Worm (Caenorhabditis elegans) whole organism, L4/young adult: ENCODE data around the gene sap-49.

ENCODE experiments used
- W03F9.2 ChIP-seq: fragments of 150-350 bp; optimal IDR thresholded peaks from 2 replicates; lab custom pipeline; 2014; ENCODE audit warnings: missing biosample characterization, missing genetic modification characterization
- dao-5 ChIP-seq: sonication (generic microtip); optimal IDR thresholded peaks from 2 replicates; lab custom pipeline; 2016; ENCODE audit warnings: missing genotype, missing genetic modification characterization, moderate library complexity, missing compliant biosample characterization
- him-1 ChIP-seq: sonication (generic microtip); optimal IDR thresholded peaks from 2 replicates; lab custom pipeline; 2016; ENCODE audit warnings: missing genotype, missing genetic modification reagents, missing genetic modification characterization, missing compliant biosample characterization

DNA sequence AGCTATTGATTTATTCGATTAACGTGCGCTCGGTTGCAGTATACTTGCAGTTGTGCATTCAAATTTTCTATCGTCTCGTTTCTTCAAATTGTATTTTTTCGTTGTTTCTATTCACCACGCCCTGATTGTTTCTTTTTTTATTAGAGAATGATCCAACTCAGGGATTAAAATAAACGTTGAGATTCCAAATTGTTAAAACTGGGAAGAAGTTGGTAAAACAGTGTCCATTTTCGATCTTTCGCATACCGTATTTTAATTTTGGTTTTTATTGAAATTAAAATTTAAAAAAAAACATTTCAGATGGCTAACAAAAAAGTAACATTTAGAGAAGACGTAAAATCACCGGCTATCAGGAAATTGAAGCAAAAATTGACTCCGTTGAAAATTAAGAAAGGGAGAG is 11.7 kb upstream of the sap-49 start, which contains the start of gene apn-1:
- TF ChIP-seq him-1 (tag; lab: Kevin White, UChicago): no peak
- no peak for TF ChIP-seq W03F9.2
- no peak for TF ChIP-seq dao-5
